Fruit fly (Drosophila melanogaster) whole organism, embryonic: Measurements from ENCODE around the gene Idua.
A peak's percentile ranks its signal among the peaks of the same experiment; 100 is the strongest.

Source experiments
- Abd-B ChIP-seq: fragments of 200-800 bp; sonication (Bioruptor generic); optimal IDR thresholded peaks from 2 replicates; lab custom pipeline; 2018; ENCODE audit warnings: missing biosample characterization, mild to moderate bottlenecking, missing genetic modification characterization, moderate library complexity
- BEAF-32 ChIP-seq: fragments of 200-800 bp; sonication (Bioruptor generic); optimal IDR thresholded peaks from 3 replicates; lab custom pipeline; 2017; ENCODE audit warnings: missing biosample characterization, missing genetic modification characterization, mild to moderate bottlenecking, moderate library complexity, missing genetic modification reagents
- Bdp1 ChIP-seq: fragments of 200-800 bp; sonication (Bioruptor generic); optimal IDR thresholded peaks from 3 replicates; lab custom pipeline; 2016; ENCODE audit warnings: missing biosample characterization, missing genetic modification characterization
- Bgb ChIP-seq: fragments of 200-800 bp; sonication (Bioruptor generic); IDR thresholded peaks from 2 replicates; pipeline ENCODE4 v1.3.6; 2022; ENCODE audit warnings: missing biosample characterization, missing genetic modification characterization; ENCODE audit not compliant: partially characterized antibody
- CG10959 ChIP-seq: fragments of 200-800 bp; sonication (Bioruptor generic); IDR thresholded peaks from 2 replicates; pipeline ENCODE4 v1.3.6; 2022; ENCODE audit warnings: missing biosample characterization, missing genetic modification characterization
- CG12769 ChIP-seq: fragments of 200-800 bp; sonication (Bioruptor generic); optimal IDR thresholded peaks from 2 replicates; lab custom pipeline; 2019; ENCODE audit warnings: missing biosample characterization, mild to moderate bottlenecking, missing genetic modification characterization, moderate library complexity
- CG13287 ChIP-seq: fragments of 200-800 bp; sonication (Bioruptor generic); IDR thresholded peaks from 2 replicates; pipeline ENCODE4 v1.3.6; 2022; ENCODE audit warnings: missing biosample characterization, missing genetic modification characterization; ENCODE audit not compliant: partially characterized antibody
- CG13624 ChIP-seq: fragments of 200-800 bp; sonication (Bioruptor generic); optimal IDR thresholded peaks from 2 replicates; lab custom pipeline; 2016; ENCODE audit warnings: missing biosample characterization, missing genetic modification characterization
- CG15073 ChIP-seq: fragments of 200-800 bp; sonication (Bioruptor generic); optimal IDR thresholded peaks from 2 replicates; lab custom pipeline; 2016; ENCODE audit warnings: missing biosample characterization, missing genetic modification characterization
- CG15601 ChIP-seq: fragments of 200-800 bp; sonication (Bioruptor generic); optimal IDR thresholded peaks from 3 replicates; lab custom pipeline; 2019; ENCODE audit warnings: missing biosample characterization, mild to moderate bottlenecking, missing genetic modification characterization, moderate library complexity
- CG16815 ChIP-seq: fragments of 200-800 bp; sonication (Bioruptor generic); optimal IDR thresholded peaks from 3 replicates; lab custom pipeline; 2017; ENCODE audit warnings: missing biosample characterization, mild to moderate bottlenecking, missing genetic modification characterization
- CG1832 ChIP-seq: fragments of 200-800 bp; sonication (Bioruptor generic); optimal IDR thresholded peaks from 2 replicates; lab custom pipeline; 2017; ENCODE audit warnings: missing biosample characterization, mild to moderate bottlenecking, missing genetic modification characterization, inconsistent platforms
- CG2116 ChIP-seq: fragments of 200-800 bp; sonication (Bioruptor generic); optimal IDR thresholded peaks from 3 replicates; lab custom pipeline; 2018; ENCODE audit warnings: missing biosample characterization, mild to moderate bottlenecking, missing genetic modification characterization
- CG2202 ChIP-seq: fragments of 200-800 bp; sonication (Bioruptor generic); optimal IDR thresholded peaks from 2 replicates; lab custom pipeline; 2018; ENCODE audit warnings: missing biosample characterization, mild to moderate bottlenecking, missing genetic modification characterization
- CG31388 ChIP-seq: fragments of 200-800 bp; sonication (Bioruptor generic); optimal IDR thresholded peaks from 2 replicates; lab custom pipeline; 2016; ENCODE audit warnings: missing biosample characterization, missing genetic modification characterization
- CG3726 ChIP-seq: fragments of 200-800 bp; sonication (Bioruptor generic); IDR thresholded peaks from 3 replicates; pipeline ENCODE4, ENCODE4 v1.3.6; 2022; ENCODE audit warnings: missing biosample characterization, missing genetic modification characterization
- CG4404 ChIP-seq: fragments of 200-800 bp; sonication (Bioruptor generic); IDR thresholded peaks from 2 replicates; pipeline ENCODE4 v1.3.6; 2022; ENCODE audit warnings: missing biosample characterization, missing genetic modification characterization
- CTCF ChIP-seq: fragments of 200-800 bp; sonication (Bioruptor generic); optimal IDR thresholded peaks from 2 replicates; lab custom pipeline; 2017; ENCODE audit warnings: missing biosample characterization, mild to moderate bottlenecking, missing genetic modification characterization, moderate library complexity
- Camta ChIP-seq: fragments of 200-800 bp; sonication (Bioruptor generic); optimal IDR thresholded peaks from 2 replicates; lab custom pipeline; 2016; ENCODE audit warnings: missing biosample characterization, missing genetic modification characterization
- CoRest ChIP-seq: fragments of 200-800 bp; sonication (Bioruptor generic); optimal IDR thresholded peaks from 3 replicates; lab custom pipeline; 2018; ENCODE audit warnings: missing biosample characterization, mild to moderate bottlenecking, missing genetic modification characterization, moderate library complexity
- D19A ChIP-seq: fragments of 200-800 bp; optimal IDR thresholded peaks from 3 replicates; lab custom pipeline; 2019; ENCODE audit warnings: missing biosample characterization, mild to moderate bottlenecking, missing genetic modification characterization, moderate library complexity
- Eip74EF ChIP-seq, 2 experiments: fragments of 200-800 bp in 1 of 2; fragments of >200 bp in 1 of 2; sonication (Bioruptor generic) in 1 of 2; optimal IDR thresholded peaks; 2 replicates each; lab custom pipeline; 2017 to 2019; ENCODE audit warnings: missing biosample characterization in 2 of 2, missing genetic modification characterization in 2 of 2, mild to moderate bottlenecking in 1 of 2, moderate library complexity in 1 of 2
- HHEX ChIP-seq: fragments of 200-800 bp; sonication (Bioruptor generic); optimal IDR thresholded peaks from 3 replicates; lab custom pipeline; 2017; ENCODE audit warnings: missing biosample characterization, mild to moderate bottlenecking, missing genetic modification characterization, missing genetic modification reagents
- MBD-R2 ChIP-seq: fragments of 200-800 bp; sonication (Bioruptor generic); IDR thresholded peaks from 2 replicates; pipeline ENCODE4 v1.3.6; 2022; ENCODE audit warnings: missing biosample characterization, missing genetic modification characterization
- Mes4 ChIP-seq: fragments of 200-800 bp; sonication (Bioruptor generic); optimal IDR thresholded peaks from 2 replicates; lab custom pipeline; 2016; ENCODE audit warnings: missing biosample characterization, missing genetic modification characterization
- Sox100B ChIP-seq: fragments of 200-800 bp; sonication (Bioruptor generic); optimal IDR thresholded peaks from 3 replicates; lab custom pipeline; 2018; ENCODE audit warnings: missing biosample characterization, mild to moderate bottlenecking, missing genetic modification characterization
- Sry-δ ChIP-seq: fragments of 200-800 bp; sonication (Bioruptor generic); optimal IDR thresholded peaks from 2 replicates; lab custom pipeline; 2016; ENCODE audit warnings: missing biosample characterization, missing genetic modification characterization
- al ChIP-seq: fragments of 200-800 bp; sonication (Bioruptor generic); IDR thresholded peaks from 2 replicates; pipeline ENCODE4 v1.3.6; 2022; ENCODE audit warnings: missing biosample characterization, missing genetic modification characterization
- chinmo ChIP-seq: fragments of 200-800 bp; sonication (Bioruptor generic); IDR thresholded peaks from 4 replicates; pipeline ENCODE4 v1.3.6; 2022; ENCODE audit warnings: missing biosample characterization, missing genetic modification characterization; ENCODE audit not compliant: partially characterized antibody
- chm ChIP-seq: fragments of 200-800 bp; sonication (Bioruptor generic); IDR thresholded peaks from 2 replicates; pipeline ENCODE4 v1.3.6; 2022; ENCODE audit warnings: missing biosample characterization, missing genetic modification characterization
- ci ChIP-seq: fragments of 200-800 bp; sonication (Bioruptor generic); IDR thresholded peaks from 3 replicates; pipeline ENCODE4 v1.3.6; 2022; ENCODE audit warnings: missing biosample characterization, missing genetic modification characterization
- ems ChIP-seq: fragments of 200-800 bp; sonication (Bioruptor generic); optimal IDR thresholded peaks from 3 replicates; lab custom pipeline; 2016; ENCODE audit warnings: missing biosample characterization, missing genetic modification characterization
- jigr1 ChIP-seq: fragments of 200-800 bp; sonication (Bioruptor generic); IDR thresholded peaks from 3 replicates; pipeline ENCODE4 v1.3.6; 2022; ENCODE audit warnings: missing biosample characterization, missing genetic modification characterization
- lbe ChIP-seq: fragments of 200-800 bp; sonication (Bioruptor generic); optimal IDR thresholded peaks from 2 replicates; lab custom pipeline; 2016; ENCODE audit warnings: missing biosample characterization, mild to moderate bottlenecking, missing genetic modification characterization
- lilli ChIP-seq: fragments of 200-800 bp; sonication (Bioruptor generic); optimal IDR thresholded peaks from 3 replicates; lab custom pipeline; 2016; ENCODE audit warnings: missing biosample characterization, missing genetic modification characterization
- odd ChIP-seq: fragments of 200-800 bp; sonication (Bioruptor generic); optimal IDR thresholded peaks from 2 replicates; lab custom pipeline; 2017; ENCODE audit warnings: missing biosample characterization, mild to moderate bottlenecking, missing genetic modification characterization
- psq ChIP-seq: fragments of 200-800 bp; sonication (Bioruptor generic); optimal IDR thresholded peaks from 2 replicates; lab custom pipeline; 2017; ENCODE audit warnings: missing biosample characterization, missing genetic modification characterization
- run ChIP-seq: fragments of 200-800 bp; sonication (Bioruptor generic); optimal IDR thresholded peaks from 3 replicates; lab custom pipeline; 2018; ENCODE audit warnings: missing biosample characterization, mild to moderate bottlenecking, missing genetic modification characterization
- shn ChIP-seq: fragments of 200-800 bp; sonication (Bioruptor generic); optimal IDR thresholded peaks from 3 replicates; lab custom pipeline; 2016; ENCODE audit warnings: missing biosample characterization, missing genetic modification characterization
- sima ChIP-seq: fragments of 200-800 bp; sonication (Bioruptor generic); optimal IDR thresholded peaks from 2 replicates; lab custom pipeline; 2016; ENCODE audit warnings: missing biosample characterization, missing genetic modification characterization
- tll ChIP-seq, 2 experiments: fragments of 200-800 bp in 1 of 2; fragments of >200 bp in 1 of 2; sonication (Bioruptor generic) in 1 of 2; optimal IDR thresholded peaks; 2 replicates each; lab custom pipeline; 2017 to 2019; ENCODE audit warnings: missing biosample characterization in 2 of 2, missing genetic modification characterization in 2 of 2, mild to moderate bottlenecking in 1 of 2, moderate library complexity in 1 of 2
- vvl ChIP-seq: fragments of 200-800 bp; sonication (Bioruptor generic); IDR thresholded peaks from 2 replicates; pipeline ENCODE4 v1.3.6; 2022; ENCODE audit warnings: missing biosample characterization, missing genetic modification characterization
- wor ChIP-seq: fragments of 200-800 bp; sonication (Bioruptor generic); IDR thresholded peaks from 2 replicates; pipeline ENCODE4 v1.3.6; 2022; ENCODE audit warnings: missing biosample characterization, missing genetic modification characterization

The Idua gene

dm6 chr2L:11130151-11131008, 17.5 kb upstream of the Idua start, which contains the start of the genes RfC38 and CG4751 (continued):
- TF ChIP-seq chinmo (GFP tag; lab: Robert Waterston, UW) = 0 out of 4 replicates have a peak, but pooled peaks have one; percentile 57
- no peak for TF ChIP-seq Mes4
- no peak for TF ChIP-seq run (tag; lab: Kevin White, UChicago)
- TF ChIP-seq lbe (GFP tag; lab: Kevin White, UChicago) = no peak
- TF ChIP-seq chm = 0 out of 2 replicates have a peak, but pooled peaks have one; percentile 14
- no peak for TF ChIP-seq Sox100B (GFP tag; lab: Kevin White, UChicago)
- no peak for TF ChIP-seq CG2202 (tag; lab: Kevin White, UChicago)
- no peak for TF ChIP-seq CG13624
- TF ChIP-seq ems (GFP tag; lab: Kevin White, UChicago) = no peak
- TF ChIP-seq al (GFP tag; lab: Robert Waterston, UW) = no peak
- TF ChIP-seq CG10959 (GFP tag; lab: Robert Waterston, UW) = no peak
- peak; percentile 67 for TF ChIP-seq Bgb (GFP tag; lab: Robert Waterston, UW)
- TF ChIP-seq CG13287 (GFP tag; lab: Robert Waterston, UW) = peak; percentile 76
- no peak for TF ChIP-seq CG4404 (GFP tag; lab: Robert Waterston, UW)
- no peak for TF ChIP-seq CG3726
- TF ChIP-seq MBD-R2 (GFP tag; lab: Robert Waterston, UW) = peak; percentile 74
- TF ChIP-seq Eip74EF (GFP tag; optimal IDR thresholded peaks at IDR 0.05; lab: Kevin White, UChicago) = no peak
- TF ChIP-seq CG1832 (GFP tag; lab: Kevin White, UChicago) = no peak
- peak; percentile 73 for TF ChIP-seq BEAF-32
- no peak for TF ChIP-seq CG16815 (GFP tag; lab: Kevin White, UChicago)
- no peak for TF ChIP-seq ci (GFP tag; lab: Robert Waterston, UW)
- no peak for TF ChIP-seq wor (GFP tag; lab: Robert Waterston, UW)
- TF ChIP-seq CG31388 (GFP tag; lab: Kevin White, UChicago) = no peak
- TF ChIP-seq CG15601 (tag; lab: Kevin White, UChicago) = no peak
- TF ChIP-seq shn (GFP tag; lab: Kevin White, UChicago) = no peak
- peak; percentile 48 for TF ChIP-seq Sry-δ (GFP tag; lab: Kevin White, UChicago)
- TF ChIP-seq CG15073 (GFP tag; lab: Kevin White, UChicago) = no peak
- no peak for TF ChIP-seq odd
- peak; percentile 55 for TF ChIP-seq CoRest (tag; lab: Kevin White, UChicago)
- TF ChIP-seq vvl = no peak
- no peak for TF ChIP-seq Bdp1 (GFP tag; lab: Kevin White, UChicago)
- TF ChIP-seq sima (GFP tag; lab: Kevin White, UChicago) = no peak
- TF ChIP-seq D19A (tag; lab: Kevin White, UChicago) = no peak
- TF ChIP-seq lilli (GFP tag; lab: Kevin White, UChicago) = peak; percentile 12
- TF ChIP-seq CTCF (GFP tag; lab: Kevin White, UChicago) = no peak
- peak; percentile 31 for TF ChIP-seq Abd-B
- TF ChIP-seq HHEX (GFP tag; lab: Kevin White, UChicago) = no peak
- TF ChIP-seq CG12769 (tag; lab: Kevin White, UChicago) = no peak
- no peak for TF ChIP-seq Camta (GFP tag; lab: Kevin White, UChicago)
- TF ChIP-seq jigr1 = no peak
- TF ChIP-seq psq (GFP tag; lab: Kevin White, UChicago) = no peak
- TF ChIP-seq tll (GFP tag; optimal IDR thresholded peaks at IDR 0.05; lab: Kevin White, UChicago) = no peak
- TF ChIP-seq CG2116 (GFP tag; lab: Kevin White, UChicago) = peak; percentile 73
